Fruit fly (Drosophila melanogaster) whole organism, embryonic: ENCODE results near the gene Calr.
A peak's percentile ranks its signal among the peaks of the same experiment; 100 is the strongest.

Experiments
- Adf1 ChIP-seq: fragments of 200-800 bp; sonication (Bioruptor generic); IDR thresholded peaks from 2 replicates; pipeline ENCODE4 v1.3.6; 2022; ENCODE audit warnings: missing biosample characterization, missing genetic modification characterization
- Awh ChIP-seq: fragments of 200-800 bp; sonication (Bioruptor generic); IDR thresholded peaks from 2 replicates; pipeline ENCODE4, ENCODE4 v1.3.6; 2022; ENCODE audit warnings: missing biosample characterization, missing genetic modification characterization
- B-H1 ChIP-seq: fragments of 200-800 bp; sonication (Bioruptor generic); IDR thresholded peaks from 3 replicates; pipeline ENCODE4 v1.3.6; 2022; ENCODE audit warnings: missing biosample characterization, missing genetic modification characterization
- Bgb ChIP-seq: fragments of 200-800 bp; sonication (Bioruptor generic); IDR thresholded peaks from 2 replicates; pipeline ENCODE4 v1.3.6; 2022; ENCODE audit warnings: missing biosample characterization, missing genetic modification characterization; ENCODE audit not compliant: partially characterized antibody
- CG11085 ChIP-seq: fragments of 200-800 bp; sonication (Bioruptor generic); IDR thresholded peaks from 2 replicates; pipeline ENCODE4 v1.3.6; 2022; ENCODE audit warnings: missing biosample characterization, missing genetic modification characterization
- CG11398 ChIP-seq: fragments of 200-800 bp; sonication (Bioruptor generic); optimal IDR thresholded peaks from 2 replicates; lab custom pipeline; 2016; ENCODE audit warnings: missing biosample characterization, missing genetic modification characterization
- CG11504 ChIP-seq: fragments of 200-800 bp; sonication (Bioruptor generic); optimal IDR thresholded peaks from 3 replicates; lab custom pipeline; 2019; ENCODE audit warnings: missing biosample characterization, mild to moderate bottlenecking, missing genetic modification characterization, moderate library complexity
- CG11723 ChIP-seq: fragments of 200-800 bp; sonication (Bioruptor generic); optimal IDR thresholded peaks from 2 replicates; lab custom pipeline; 2017; ENCODE audit warnings: missing biosample characterization, mild to moderate bottlenecking, missing genetic modification characterization
- CG12769 ChIP-seq: fragments of 200-800 bp; sonication (Bioruptor generic); optimal IDR thresholded peaks from 2 replicates; lab custom pipeline; 2019; ENCODE audit warnings: missing biosample characterization, mild to moderate bottlenecking, missing genetic modification characterization, moderate library complexity
- CG15479 ChIP-seq: fragments of 200-800 bp; sonication (Bioruptor generic); optimal IDR thresholded peaks from 3 replicates; lab custom pipeline; 2019; ENCODE audit warnings: missing biosample characterization, mild to moderate bottlenecking, missing genetic modification characterization, moderate library complexity
- CG16779 ChIP-seq: fragments of 200-800 bp; sonication (Bioruptor generic); IDR thresholded peaks from 2 replicates; pipeline ENCODE4 v1.3.6; 2022; ENCODE audit warnings: missing biosample characterization, missing genetic modification characterization
- CG18599 ChIP-seq: fragments of 200-800 bp; sonication (Bioruptor generic); optimal IDR thresholded peaks from 3 replicates; lab custom pipeline; 2017; ENCODE audit warnings: missing biosample characterization, missing genetic modification characterization, mild to moderate bottlenecking, moderate library complexity, missing genetic modification reagents
- CG2712 ChIP-seq: fragments of 200-800 bp; optimal IDR thresholded peaks from 3 replicates; lab custom pipeline; 2019; ENCODE audit warnings: missing biosample characterization, mild to moderate bottlenecking, missing genetic modification characterization, moderate library complexity
- CG31365 ChIP-seq: fragments of 200-800 bp; sonication (Bioruptor generic); optimal IDR thresholded peaks from 2 replicates; lab custom pipeline; 2018; ENCODE audit warnings: missing biosample characterization, mild to moderate bottlenecking, missing genetic modification characterization
- CG31388 ChIP-seq: fragments of 200-800 bp; sonication (Bioruptor generic); optimal IDR thresholded peaks from 2 replicates; lab custom pipeline; 2016; ENCODE audit warnings: missing biosample characterization, missing genetic modification characterization
- CG33213 ChIP-seq: fragments of 200-800 bp; sonication (Bioruptor generic); optimal IDR thresholded peaks from 3 replicates; lab custom pipeline; 2016; ENCODE audit warnings: missing biosample characterization, missing genetic modification characterization
- CG3847 ChIP-seq: fragments of 200-800 bp; sonication (Bioruptor generic); IDR thresholded peaks from 2 replicates; pipeline ENCODE4 v1.3.6; 2022; ENCODE audit warnings: missing biosample characterization, missing genetic modification characterization
- CG4328 ChIP-seq: fragments of 200-800 bp; sonication (Bioruptor generic); optimal IDR thresholded peaks from 3 replicates; lab custom pipeline; 2017; ENCODE audit warnings: missing biosample characterization, missing genetic modification reagents, missing genetic modification characterization
- CG7372 ChIP-seq: fragments of 200-800 bp; sonication (Bioruptor generic); IDR thresholded peaks from 2 replicates; pipeline ENCODE4 v1.3.6; 2022; ENCODE audit warnings: missing biosample characterization, missing genetic modification characterization
- CG8388 ChIP-seq: fragments of 200-800 bp; sonication (Bioruptor generic); optimal IDR thresholded peaks from 2 replicates; lab custom pipeline; 2019; ENCODE audit warnings: missing biosample characterization, mild to moderate bottlenecking, missing genetic modification characterization, moderate library complexity
- CG8478 ChIP-seq: fragments of >200 bp; optimal IDR thresholded peaks from 2 replicates; lab custom pipeline; 2018
- E2f1 ChIP-seq: fragments of 200-800 bp; sonication (Bioruptor generic); IDR thresholded peaks from 2 replicates; pipeline ENCODE4 v1.3.6; 2022; ENCODE audit warnings: missing biosample characterization, missing genetic modification characterization
- Fer2 ChIP-seq: fragments of 200-800 bp; sonication (Bioruptor generic); optimal IDR thresholded peaks from 2 replicates; lab custom pipeline; 2018; ENCODE audit warnings: missing biosample characterization, mild to moderate bottlenecking, missing genetic modification characterization, moderate library complexity
- Fer3 ChIP-seq: fragments of 200-800 bp; sonication (Bioruptor generic); optimal IDR thresholded peaks from 2 replicates; lab custom pipeline; 2018; ENCODE audit warnings: missing biosample characterization, mild to moderate bottlenecking, missing genetic modification characterization, moderate library complexity
- Lhr ChIP-seq: fragments of 200-800 bp; sonication (Bioruptor generic); optimal IDR thresholded peaks from 3 replicates; lab custom pipeline; 2017; ENCODE audit warnings: mild to moderate bottlenecking, missing biosample characterization, missing genetic modification reagents, missing genetic modification characterization
- Oaz ChIP-seq: fragments of 200-800 bp; sonication (Bioruptor generic); IDR thresholded peaks from 2 replicates; pipeline ENCODE4 v1.3.6; 2022; ENCODE audit warnings: missing biosample characterization, missing genetic modification characterization
- PHDP ChIP-seq: fragments of 200-800 bp; sonication (Bioruptor generic); optimal IDR thresholded peaks from 3 replicates; lab custom pipeline; 2018; ENCODE audit warnings: missing biosample characterization, mild to moderate bottlenecking, missing genetic modification characterization, moderate library complexity
- Rfx ChIP-seq: fragments of 200-800 bp; sonication (Bioruptor generic); IDR thresholded peaks from 2 replicates; pipeline ENCODE4 v1.3.6; 2022; ENCODE audit warnings: missing biosample characterization, missing genetic modification characterization
- Ssrp ChIP-seq: fragments of 200-800 bp; sonication (Bioruptor generic); optimal IDR thresholded peaks from 2 replicates; lab custom pipeline; 2018; ENCODE audit warnings: missing biosample characterization, mild to moderate bottlenecking, missing genetic modification characterization, moderate library complexity
- Vsx1 ChIP-seq: fragments of 200-800 bp; sonication (Bioruptor generic); optimal IDR thresholded peaks from 2 replicates; lab custom pipeline; 2017; ENCODE audit warnings: missing biosample characterization, mild to moderate bottlenecking, missing genetic modification characterization, missing genetic modification reagents
- ac ChIP-seq: fragments of 200-800 bp; sonication (Bioruptor generic); optimal IDR thresholded peaks from 3 replicates; lab custom pipeline; 2017; ENCODE audit warnings: missing biosample characterization, mild to moderate bottlenecking, missing genetic modification characterization
- amos ChIP-seq: fragments of 200-800 bp; sonication (Bioruptor generic); IDR thresholded peaks from 2 replicates; pipeline ENCODE4 v1.3.6; 2022; ENCODE audit warnings: missing biosample characterization, missing genetic modification characterization; ENCODE audit not compliant: partially characterized antibody
- chif ChIP-seq, 2 experiments: fragments of 200-800 bp; sonication (Bioruptor generic); optimal IDR thresholded peaks; 3 replicates each; lab custom pipeline; 2016; ENCODE audit warnings: missing biosample characterization in 2 of 2, missing genetic modification characterization in 2 of 2
- dimm ChIP-seq: fragments of 200-800 bp; sonication (Bioruptor generic); IDR thresholded peaks from 2 replicates; pipeline ENCODE4 v1.3.6; 2022; ENCODE audit warnings: missing biosample characterization, missing genetic modification characterization
- dmrt99B ChIP-seq: fragments of 200-800 bp; sonication (Bioruptor generic); optimal IDR thresholded peaks from 2 replicates; lab custom pipeline; 2018; ENCODE audit warnings: missing biosample characterization, mild to moderate bottlenecking, missing genetic modification characterization, moderate library complexity
- h ChIP-seq: fragments of >200 bp; optimal IDR thresholded peaks from 2 replicates; lab custom pipeline; 2017
- hth ChIP-seq: fragments of >200 bp; optimal IDR thresholded peaks from 2 replicates; lab custom pipeline; 2017; ENCODE audit warnings: inconsistent platforms
- insv ChIP-seq, 2 experiments: fragments of 200-800 bp; sonication (Bioruptor generic); optimal IDR thresholded peaks; 3 replicates each; lab custom pipeline; 2016 to 2018; ENCODE audit warnings: missing biosample characterization in 2 of 2, missing genetic modification characterization in 2 of 2
- jumu ChIP-seq: fragments of 200-800 bp; sonication (Bioruptor generic); optimal IDR thresholded peaks from 3 replicates; lab custom pipeline; 2016; ENCODE audit warnings: missing biosample characterization, missing genetic modification characterization
- lab ChIP-seq: fragments of 200-800 bp; sonication (Bioruptor generic); optimal IDR thresholded peaks from 3 replicates; lab custom pipeline; 2017; ENCODE audit warnings: missing biosample characterization, missing genetic modification characterization, mild to moderate bottlenecking, moderate library complexity, missing genetic modification reagents
- lmd ChIP-seq: fragments of 200-800 bp; sonication (Bioruptor generic); IDR thresholded peaks from 2 replicates; pipeline ENCODE4 v1.3.6; 2022; ENCODE audit warnings: missing biosample characterization, missing genetic modification characterization
- maf-S ChIP-seq: fragments of 200-800 bp; sonication (Bioruptor generic); optimal IDR thresholded peaks from 2 replicates; lab custom pipeline; 2016; ENCODE audit warnings: missing biosample characterization, missing genetic modification characterization
- nau ChIP-seq: fragments of 200-800 bp; sonication (Bioruptor generic); optimal IDR thresholded peaks from 3 replicates; lab custom pipeline; 2017; ENCODE audit warnings: missing biosample characterization, mild to moderate bottlenecking, missing genetic modification characterization, missing genetic modification reagents
- nom ChIP-seq: fragments of 200-800 bp; sonication (Bioruptor generic); optimal IDR thresholded peaks from 2 replicates; lab custom pipeline; 2017; ENCODE audit warnings: missing biosample characterization, missing genetic modification characterization, mild to moderate bottlenecking, moderate library complexity, missing genetic modification reagents
- pum ChIP-seq: fragments of 200-800 bp; sonication (Bioruptor generic); optimal IDR thresholded peaks from 2 replicates; lab custom pipeline; 2016; ENCODE audit warnings: missing biosample characterization, missing genetic modification characterization
- pzg ChIP-seq: fragments of 200-800 bp; sonication (Bioruptor generic); optimal IDR thresholded peaks from 3 replicates; lab custom pipeline; 2018; ENCODE audit warnings: missing biosample characterization, mild to moderate bottlenecking, missing genetic modification characterization, moderate library complexity
- ranshi ChIP-seq: fragments of 200-800 bp; sonication (Bioruptor generic); IDR thresholded peaks from 2 replicates; pipeline ENCODE4 v1.3.6; 2022; ENCODE audit warnings: missing biosample characterization, missing genetic modification characterization
- scrt ChIP-seq: fragments of 200-800 bp; sonication (Bioruptor generic); optimal IDR thresholded peaks from 2 replicates; lab custom pipeline; 2018; ENCODE audit warnings: missing biosample characterization, mild to moderate bottlenecking, missing genetic modification characterization, moderate library complexity
- shn ChIP-seq: fragments of 200-800 bp; sonication (Bioruptor generic); optimal IDR thresholded peaks from 3 replicates; lab custom pipeline; 2016; ENCODE audit warnings: missing biosample characterization, missing genetic modification characterization
- vfl ChIP-seq: fragments of 200-800 bp; sonication (Bioruptor generic); optimal IDR thresholded peaks from 2 replicates; lab custom pipeline; 2016; ENCODE audit warnings: missing biosample characterization, missing genetic modification characterization
- vvl ChIP-seq: fragments of 200-800 bp; sonication (Bioruptor generic); IDR thresholded peaks from 2 replicates; pipeline ENCODE4 v1.3.6; 2022; ENCODE audit warnings: missing biosample characterization, missing genetic modification characterization
- zen2 ChIP-seq: fragments of 200-800 bp; sonication (Bioruptor generic); IDR thresholded peaks from 3 replicates; pipeline ENCODE4 v1.3.6; 2022; ENCODE audit warnings: missing biosample characterization, missing genetic modification characterization; ENCODE audit not compliant: partially characterized antibody

The Calr gene

DNA sequence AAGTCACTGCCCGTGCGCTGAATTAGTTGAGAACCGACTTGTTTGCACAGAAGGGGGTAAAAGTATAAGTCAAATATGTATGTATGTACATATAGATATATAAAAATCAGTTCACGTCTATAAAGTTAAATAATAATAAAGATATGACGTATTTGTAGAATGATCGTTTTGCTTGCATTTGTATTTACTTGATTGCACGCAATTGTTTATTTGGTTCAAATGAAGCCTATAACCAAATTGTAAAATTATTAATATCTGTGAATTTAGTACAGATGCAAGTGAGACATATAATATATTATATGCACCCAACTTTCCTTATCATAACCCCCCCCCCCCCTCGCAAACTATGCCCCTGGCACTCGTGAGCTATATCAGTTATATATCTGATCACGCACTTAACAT is 30.1 kb downstream of the Calr start (continued):
- peak; percentile 13 for TF ChIP-seq nom (GFP tag; lab: Kevin White, UChicago)
- TF ChIP-seq CG2712, result peak; percentile 45
- no peak for TF ChIP-seq CG33213 (GFP tag; lab: Kevin White, UChicago)
- no peak for TF ChIP-seq CG31365 (tag; lab: Kevin White, UChicago)
- TF ChIP-seq CG3847 (GFP tag; lab: Robert Waterston, UW), result peak; percentile 32
- no peak for TF ChIP-seq hth
- peak; percentile 49 for TF ChIP-seq scrt (GFP tag; lab: Kevin White, UChicago)
- TF ChIP-seq Adf1, result no peak
- no peak for TF ChIP-seq CG11398 (GFP tag; lab: Kevin White, UChicago)
- TF ChIP-seq Rfx, result no peak
- no peak for TF ChIP-seq h (lab: Kevin White, UChicago)
- no peak for TF ChIP-seq CG16779 (GFP tag; lab: Robert Waterston, UW)
- TF ChIP-seq nau (GFP tag; lab: Kevin White, UChicago), result peak; percentile 34
- no peak for TF ChIP-seq insv (GFP tag; optimal IDR thresholded peaks at IDR 0.05; lab: Kevin White, UChicago)
- no peak for TF ChIP-seq CG31388 (GFP tag; lab: Kevin White, UChicago)
- TF ChIP-seq CG11723, result peak; percentile 2
- TF ChIP-seq Awh (GFP tag; lab: Robert Waterston, UW), result no peak
- peak; percentile 30; the same call in 1 of the 2 replicates for TF ChIP-seq lmd (GFP tag; lab: Robert Waterston, UW)
- TF ChIP-seq CG11504, result peak; percentile 66
- TF ChIP-seq Fer2, result peak; percentile 23
- TF ChIP-seq vvl (GFP tag; lab: Robert Waterston, UW), result no peak
- no peak for TF ChIP-seq Oaz (GFP tag; lab: Robert Waterston, UW)
- no peak for TF ChIP-seq amos
- TF ChIP-seq CG7372 (GFP tag; lab: Robert Waterston, UW), result peak; percentile 24; the same call in 1 of the 2 replicates
- peak; percentile 34 for TF ChIP-seq Fer3 (tag; lab: Kevin White, UChicago)
- TF ChIP-seq Ssrp (tag; lab: Kevin White, UChicago), result peak; percentile 4
- TF ChIP-seq zen2 (GFP tag; lab: Robert Waterston, UW), result no peak
- no peak for TF ChIP-seq Vsx1 (GFP tag; lab: Kevin White, UChicago)
- TF ChIP-seq PHDP (tag; lab: Kevin White, UChicago), result peak; percentile 61
- no peak for TF ChIP-seq pzg (GFP tag; lab: Kevin White, UChicago)
- no peak for TF ChIP-seq CG8478 (lab: Kevin White, UChicago)
- TF ChIP-seq CG8388 (GFP tag; lab: Kevin White, UChicago), result peak; percentile 8
- peak; percentile 28 for TF ChIP-seq CG4328
- TF ChIP-seq CG12769, result peak; percentile 29
- no peak for TF ChIP-seq chif (GFP tag; optimal IDR thresholded peaks at IDR 0.05; lab: Kevin White, UChicago)
- peak; percentile 57 for TF ChIP-seq ranshi (GFP tag; lab: Robert Waterston, UW)
- TF ChIP-seq dimm (GFP tag; lab: Robert Waterston, UW), result no peak
- TF ChIP-seq shn (GFP tag; lab: Kevin White, UChicago), result no peak
- TF ChIP-seq E2f1 (GFP tag; lab: Robert Waterston, UW), result no peak
- no peak for TF ChIP-seq pum (GFP tag; lab: Kevin White, UChicago)
- TF ChIP-seq CG15479 (GFP tag; lab: Kevin White, UChicago), result no peak
- TF ChIP-seq Lhr, result no peak
- TF ChIP-seq CG11085 (GFP tag; lab: Robert Waterston, UW), result 0 out of 2 replicates have a peak, but pooled peaks have one; percentile 27
- TF ChIP-seq lab (GFP tag; lab: Kevin White, UChicago), result peak; percentile 81
- no peak for TF ChIP-seq Bgb (GFP tag; lab: Robert Waterston, UW)
- TF ChIP-seq B-H1, result peak; percentile 27; the same call in 1 of the 3 replicates
- no peak for TF ChIP-seq ac
- no peak for TF ChIP-seq vfl (GFP tag; lab: Kevin White, UChicago)
- no peak for TF ChIP-seq maf-S (GFP tag; lab: Kevin White, UChicago)
- TF ChIP-seq jumu (GFP tag; lab: Kevin White, UChicago), result no peak
- TF ChIP-seq CG18599 (GFP tag; lab: Kevin White, UChicago), result peak; percentile 89
- TF ChIP-seq dmrt99B (tag; lab: Kevin White, UChicago), result peak; percentile 56
